Worm (Caenorhabditis elegans) whole organism, late embryonic: ENCODE results near the gene irld-47.

Source experiments
- F13H6.1 ChIP-seq: sonication (generic microtip); optimal IDR thresholded peaks from 2 replicates; lab custom pipeline; 2016; ENCODE audit warnings: missing genetic modification characterization, missing compliant biosample characterization
- ahr-1 ChIP-seq: sonication (generic microtip); optimal IDR thresholded peaks from 2 replicates; lab custom pipeline; 2016; ENCODE audit warnings: missing genetic modification characterization, missing compliant biosample characterization
- ama-1 ChIP-seq: fragments of 150-350 bp; optimal IDR thresholded peaks from 2 replicates; lab custom pipeline; 2014
- ceh-14 ChIP-seq: sonication (generic microtip); optimal IDR thresholded peaks from 2 replicates; lab custom pipeline; 2016; ENCODE audit warnings: missing genotype, missing genetic modification characterization, missing compliant biosample characterization
- ceh-18 ChIP-seq: sonication (generic microtip); optimal IDR thresholded peaks from 2 replicates; lab custom pipeline; 2016; ENCODE audit warnings: missing genetic modification characterization, missing compliant biosample characterization
- ceh-19 ChIP-seq: fragments of 200-800 bp; sonication (Bioruptor generic); optimal IDR thresholded peaks from 2 replicates; lab custom pipeline; 2018; ENCODE audit warnings: mild to moderate bottlenecking, missing genetic modification characterization, missing compliant biosample characterization
- ceh-2 ChIP-seq: sonication (generic microtip); optimal IDR thresholded peaks from 2 replicates; lab custom pipeline; 2016; ENCODE audit warnings: missing genotype, missing genetic modification characterization, missing compliant biosample characterization
- ceh-22 ChIP-seq: sonication (generic microtip); optimal IDR thresholded peaks from 2 replicates; lab custom pipeline; 2017; ENCODE audit warnings: missing biosample characterization, missing genetic modification characterization
- ceh-24 ChIP-seq: sonication (generic microtip); optimal IDR thresholded peaks from 2 replicates; lab custom pipeline; 2016; ENCODE audit warnings: mild to moderate bottlenecking, missing genetic modification characterization, missing compliant biosample characterization
- ceh-30 ChIP-seq: fragments of 150-350 bp; optimal IDR thresholded peaks from 2 replicates; lab custom pipeline; 2014; ENCODE audit warnings: missing biosample characterization, missing genetic modification characterization
- ceh-45 ChIP-seq: fragments of 200-800 bp; sonication (Bioruptor generic); IDR thresholded peaks from 2 replicates; pipeline ENCODE4 v1.3.6; 2022; ENCODE audit warnings: missing genetic modification reagents, missing genetic modification characterization, missing compliant biosample characterization
- ceh-6 ChIP-seq: fragments of 200-800 bp; sonication (Bioruptor generic); optimal IDR thresholded peaks from 2 replicates; lab custom pipeline; 2018; ENCODE audit warnings: mild to moderate bottlenecking, missing genetic modification characterization, missing compliant biosample characterization
- che-1 ChIP-seq: sonication (generic microtip); optimal IDR thresholded peaks from 2 replicates; lab custom pipeline; 2016; ENCODE audit warnings: mild to moderate bottlenecking, missing genetic modification characterization, missing compliant biosample characterization
- elt-2 ChIP-seq: sonication (generic microtip); optimal IDR thresholded peaks from 2 replicates; lab custom pipeline; 2016; ENCODE audit warnings: missing genetic modification reagents, missing genetic modification characterization, missing compliant biosample characterization
- elt-4 ChIP-seq: sonication (generic microtip); optimal IDR thresholded peaks from 2 replicates; lab custom pipeline; 2016; ENCODE audit warnings: missing genetic modification characterization, missing compliant biosample characterization
- ets-4 ChIP-seq: sonication (generic microtip); optimal IDR thresholded peaks from 2 replicates; lab custom pipeline; 2016; ENCODE audit warnings: missing genetic modification characterization, missing compliant biosample characterization
- eyg-1 ChIP-seq: sonication (generic microtip); optimal IDR thresholded peaks from 2 replicates; lab custom pipeline; 2016; ENCODE audit warnings: missing genotype, missing genetic modification characterization, missing compliant biosample characterization
- fax-1 ChIP-seq: sonication (generic microtip); optimal IDR thresholded peaks from 2 replicates; lab custom pipeline; 2016; ENCODE audit warnings: missing genotype, missing genetic modification characterization, missing compliant biosample characterization
- fkh-10 ChIP-seq: fragments of 150-350 bp; optimal IDR thresholded peaks from 2 replicates; lab custom pipeline; 2014; ENCODE audit warnings: missing biosample characterization, missing genetic modification reagents, missing genetic modification characterization
- hlh-15 ChIP-seq: sonication (generic microtip); optimal IDR thresholded peaks from 2 replicates; lab custom pipeline; 2016; ENCODE audit warnings: missing genetic modification characterization, missing compliant biosample characterization
- hlh-30 ChIP-seq: sonication (generic microtip); optimal IDR thresholded peaks from 2 replicates; lab custom pipeline; 2017; ENCODE audit warnings: antibody characterized with exemption, missing genetic modification characterization, missing compliant biosample characterization; ENCODE audit not compliant: insufficient read depth
- lin-11 ChIP-seq: fragments of 200-800 bp; sonication (Bioruptor generic); optimal IDR thresholded peaks from 2 replicates; lab custom pipeline; 2018; ENCODE audit warnings: mild to moderate bottlenecking, missing genetic modification characterization, missing compliant biosample characterization
- nfya-1 ChIP-seq: sonication (generic microtip); optimal IDR thresholded peaks from 2 replicates; lab custom pipeline; 2017; ENCODE audit warnings: missing genetic modification characterization, mild to moderate bottlenecking, missing compliant biosample characterization, antibody characterized with exemption, moderate library complexity
- nhr-11 ChIP-seq: fragments of 150-350 bp; optimal IDR thresholded peaks from 2 replicates; lab custom pipeline; 2014; ENCODE audit warnings: missing biosample characterization, missing genetic modification characterization
- nhr-232 ChIP-seq: sonication (generic microtip); optimal IDR thresholded peaks from 2 replicates; lab custom pipeline; 2016; ENCODE audit warnings: missing genetic modification characterization, missing compliant biosample characterization
- odd-2 ChIP-seq: sonication (generic microtip); optimal IDR thresholded peaks from 2 replicates; lab custom pipeline; 2017; ENCODE audit warnings: antibody characterized with exemption, mild to moderate bottlenecking, missing genetic modification characterization, missing compliant biosample characterization
- pag-3 ChIP-seq: sonication (generic microtip); optimal IDR thresholded peaks from 2 replicates; lab custom pipeline; 2016; ENCODE audit warnings: missing compliant biosample characterization, missing genetic modification characterization, borderline replicate concordance
- ref-2 ChIP-seq: sonication (generic microtip); optimal IDR thresholded peaks from 2 replicates; lab custom pipeline; 2016; ENCODE audit warnings: missing genetic modification characterization, missing compliant biosample characterization
- rnt-1 ChIP-seq: sonication (generic microtip); optimal IDR thresholded peaks from 2 replicates; lab custom pipeline; 2016; ENCODE audit warnings: missing genetic modification characterization, missing compliant biosample characterization
- sox-4 ChIP-seq: sonication (generic microtip); optimal IDR thresholded peaks from 2 replicates; lab custom pipeline; 2017; ENCODE audit warnings: mild to moderate bottlenecking, missing genetic modification characterization, inconsistent platforms, missing compliant biosample characterization
- tbx-7 ChIP-seq: sonication (generic microtip); optimal IDR thresholded peaks from 2 replicates; lab custom pipeline; 2016; ENCODE audit warnings: missing genotype, missing genetic modification characterization, missing compliant biosample characterization
- ttx-3 ChIP-seq: sonication (generic microtip); optimal IDR thresholded peaks from 2 replicates; lab custom pipeline; 2016; ENCODE audit warnings: missing genetic modification reagents, missing genetic modification characterization, missing compliant biosample characterization
- unc-3 ChIP-seq, 2 experiments: fragments of 200-800 bp in 1 of 2; sonication (Bioruptor generic) in 1 of 2; sonication (generic microtip) in 1 of 2; conservative IDR thresholded peaks in 1 of 2; optimal IDR thresholded peaks in 1 of 2; 2 replicates each; pipeline versions ENCODE4 v1.3.6 to Lab custom; 2016 to 2022; ENCODE audit warnings: missing compliant biosample characterization in 2 of 2, missing genetic modification characterization in 2 of 2, missing genetic modification reagents in 1 of 2
- unc-86 ChIP-seq: sonication (generic microtip); optimal IDR thresholded peaks from 2 replicates; lab custom pipeline; 2016; ENCODE audit warnings: missing genetic modification characterization, missing compliant biosample characterization
- ztf-16 ChIP-seq: sonication (generic microtip); optimal IDR thresholded peaks from 2 replicates; lab custom pipeline; 2017; ENCODE audit warnings: missing genetic modification characterization, missing compliant biosample characterization

Gene irld-47

DNA sequence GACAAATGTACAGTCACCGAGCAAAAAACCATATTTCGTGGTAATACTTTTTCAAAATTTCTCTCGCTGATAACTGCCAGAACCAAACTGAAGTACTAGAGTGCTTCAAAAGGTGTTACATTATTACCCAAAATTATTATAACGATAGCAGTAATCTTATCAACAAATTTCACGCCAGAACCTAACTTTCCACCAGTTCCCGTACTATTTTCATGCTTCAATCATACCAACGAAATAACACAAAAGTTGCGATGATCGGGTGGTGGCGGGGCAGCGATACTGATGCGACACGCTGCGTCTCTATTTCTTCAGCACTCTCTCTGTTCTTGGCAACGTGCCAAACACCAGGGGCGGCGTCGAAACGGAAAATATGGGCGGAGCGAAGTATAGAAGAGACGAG lies 13.4 kb downstream of the irld-47 start:
- no peak for TF ChIP-seq odd-2 (tag; lab: Kevin White, UChicago)
- no peak for TF ChIP-seq ceh-30 (tag; lab: Kevin White, UChicago)
- TF ChIP-seq hlh-15 (tag; lab: Kevin White, UChicago) = no peak
- no peak for TF ChIP-seq nhr-232 (tag; lab: Kevin White, UChicago)
- TF ChIP-seq ceh-14 (tag; lab: Kevin White, UChicago) = no peak
- TF ChIP-seq ceh-2 (tag; lab: Kevin White, UChicago) = no peak
- TF ChIP-seq ttx-3 (tag; lab: Kevin White, UChicago) = no peak
- no peak for TF ChIP-seq pag-3
- peak; percentile 55 for TF ChIP-seq elt-2 (tag; lab: Kevin White, UChicago)
- TF ChIP-seq ceh-6 (GFP tag; lab: Kevin White, UChicago) = no peak
- TF ChIP-seq tbx-7 (tag; lab: Kevin White, UChicago) = no peak
- peak; percentile 10 for TF ChIP-seq ceh-18 (tag; lab: Kevin White, UChicago)
- no peak for TF ChIP-seq unc-86 (tag; lab: Kevin White, UChicago)
- no peak for TF ChIP-seq eyg-1 (tag; lab: Kevin White, UChicago)
- no peak for TF ChIP-seq ceh-45 (GFP tag; lab: Robert Waterston, UW)
- TF ChIP-seq nfya-1 (tag; lab: Kevin White, UChicago) = peak; percentile 26
- no peak for TF ChIP-seq F13H6.1 (tag; lab: Kevin White, UChicago)

DNA sequence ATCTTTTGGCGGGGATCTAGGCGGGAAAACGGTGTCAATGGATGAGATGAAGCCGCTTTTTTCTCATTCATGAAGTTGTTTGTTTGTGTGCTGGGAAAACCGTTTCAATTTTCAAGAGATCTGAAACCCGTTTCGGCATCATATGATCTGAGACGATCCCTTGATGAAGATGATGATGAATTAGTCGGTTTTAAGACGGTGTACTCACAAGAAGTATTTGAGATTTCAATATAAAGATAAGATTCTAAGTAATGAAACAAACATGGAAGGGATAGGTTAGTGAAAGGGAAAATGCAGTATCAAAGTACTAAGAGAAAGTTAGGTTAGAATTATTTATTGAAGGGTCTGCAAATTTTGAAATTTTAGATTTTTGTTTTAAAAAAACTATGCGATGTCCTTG lies 14.2 kb downstream of the irld-47 start:
- TF ChIP-seq hlh-30 (tag; lab: Kevin White, UChicago) (no peak), fkh-10 (GFP tag; lab: Kevin White, UChicago) (no peak), unc-3 (GFP tag; conservative IDR thresholded peaks at IDR 0.05; lab: Robert Waterston, UW) (no peak), unc-3 (tag; optimal IDR thresholded peaks at IDR 0.05; lab: Kevin White, UChicago) (no peak), ceh-22 (tag; lab: Kevin White, UChicago) (no peak), ceh-14 (tag; lab: Kevin White, UChicago) (no peak), unc-86 (tag; lab: Kevin White, UChicago) (no peak), ama-1 (lab: Kevin White, UChicago) (no peak), elt-4 (tag; lab: Kevin White, UChicago) (no peak), ceh-18 (tag; lab: Kevin White, UChicago) (no peak), ets-4 (tag; lab: Kevin White, UChicago) (no peak), ztf-16 (tag; lab: Kevin White, UChicago) (no peak)

ce11 chrII:7806872-7807271 lies 15.5 kb downstream of the irld-47 start:
- TF ChIP-seq pag-3 (no peak), ref-2 (tag; lab: Kevin White, UChicago) (peak; percentile 35)

- no peak for TF ChIP-seq ceh-19 (GFP tag; lab: Kevin White, UChicago)
- no peak for TF ChIP-seq ahr-1 (tag; lab: Kevin White, UChicago)
- TF ChIP-seq unc-86 (tag; lab: Kevin White, UChicago) = no peak
- TF ChIP-seq sox-4 (tag; lab: Kevin White, UChicago) = no peak
- no peak for TF ChIP-seq lin-11
- TF ChIP-seq ets-4 (tag; lab: Kevin White, UChicago) = no peak
- no peak for TF ChIP-seq ceh-30 (tag; lab: Kevin White, UChicago)
- no peak for TF ChIP-seq nhr-232 (tag; lab: Kevin White, UChicago)
- TF ChIP-seq fkh-10 (GFP tag; lab: Kevin White, UChicago) = no peak
- TF ChIP-seq rnt-1 = no peak
- TF ChIP-seq che-1 (tag; lab: Kevin White, UChicago) = no peak
- TF ChIP-seq F13H6.1 (tag; lab: Kevin White, UChicago) = no peak
- TF ChIP-seq odd-2 (tag; lab: Kevin White, UChicago) = no peak
- no peak for TF ChIP-seq ceh-24
- no peak for TF ChIP-seq elt-4 (tag; lab: Kevin White, UChicago)
- no peak for TF ChIP-seq pag-3
- TF ChIP-seq nhr-11 (tag; lab: Kevin White, UChicago) = no peak
- no peak for TF ChIP-seq fax-1 (tag; lab: Kevin White, UChicago)
- TF ChIP-seq, all 69 proteins: peak for 0
These were observed 16.3 kb downstream of the irld-47 start for ce11 chrII:7806054-7806453.
